Worm (Caenorhabditis elegans): ENCODE measurements around the gene sym-2.
A peak's percentile ranks its signal among the peaks of the same experiment; 100 is the strongest.

Gene sym-2

DNA sequence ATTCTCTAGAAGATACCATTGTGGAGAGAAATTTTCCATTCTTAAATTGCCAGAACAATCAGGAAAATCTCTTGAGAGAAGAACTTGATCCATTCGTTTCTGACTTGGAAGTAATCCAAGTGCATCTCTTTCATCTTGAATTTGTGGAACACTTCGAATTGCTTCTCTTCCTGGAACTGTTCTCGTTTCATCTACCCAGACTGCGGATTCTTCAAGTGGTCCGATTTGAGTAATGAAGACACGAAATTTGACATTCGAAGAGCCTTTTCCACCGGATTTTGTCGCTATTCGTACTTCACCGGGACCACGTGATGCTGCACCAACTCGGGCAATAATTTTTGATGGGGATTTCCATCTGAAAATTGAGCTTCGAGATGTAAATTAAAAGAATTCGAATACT is 11.8 kb downstream of the sym-2 start:
- TF ChIP-seq attf-6 (GFP tag; IDR thresholded peaks at IDR 0.05): no peak
- no peak for TF ChIP-seq pbrm-1 (GFP tag; IDR thresholded peaks at IDR 0.05)
- no peak for TF ChIP-seq ztf-25 (GFP tag; IDR thresholded peaks at IDR 0.05)
- no peak for TF ChIP-seq pha-4 (tag; optimal IDR thresholded peaks at IDR 0.05)
- TF ChIP-seq aptf-3 (GFP tag; IDR thresholded peaks at IDR 0.05): no peak
- TF ChIP-seq ZK185.1 (tag; optimal IDR thresholded peaks at IDR 0.05; ENCODE audit: poor library complexity, severe bottlenecking): no peak
- no peak for TF ChIP-seq ceh-27 (GFP tag; optimal IDR thresholded peaks at IDR 0.05)
- TF ChIP-seq zim-3 (tag; optimal IDR thresholded peaks at IDR 0.05): no peak
- TF ChIP-seq ama-1 (optimal IDR thresholded peaks at IDR 0.05): no peak
- no peak for TF ChIP-seq ama-1 (GFP tag; optimal IDR thresholded peaks at IDR 0.05)
- TF ChIP-seq mes-4 (tag; optimal IDR thresholded peaks at IDR 0.05): no peak
- no peak for TF ChIP-seq F33H1.4 (GFP tag; IDR thresholded peaks at IDR 0.05)
- TF ChIP-seq repo-1 (tag; optimal IDR thresholded peaks at IDR 0.05): no peak
- no peak for TF ChIP-seq F37B4.10 (GFP tag; IDR thresholded peaks at IDR 0.05)
- TF ChIP-seq athp-1 (tag; optimal IDR thresholded peaks at IDR 0.05): no peak
- TF ChIP-seq efl-1 (GFP tag; optimal IDR thresholded peaks at IDR 0.05): no peak
- TF ChIP-seq dpff-1 (tag; optimal IDR thresholded peaks at IDR 0.05): no peak
- no peak for TF ChIP-seq dpl-1 (GFP tag; optimal IDR thresholded peaks at IDR 0.05)

ce11 chrII:9173471-9173870 is 14.8 kb downstream of the sym-2 start:
- TF ChIP-seq rcor-1 (GFP tag; IDR thresholded peaks at IDR 0.05) (no peak), F37B4.10 (GFP tag; IDR thresholded peaks at IDR 0.05) (no peak), bed-1 (GFP tag; IDR thresholded peaks at IDR 0.05) (no peak), rpc-1 (optimal IDR thresholded peaks at IDR 0.05) (no peak), rpc-1 (tag; optimal IDR thresholded peaks at IDR 0.05) (no peak), hsf-1 (GFP tag; IDR thresholded peaks at IDR 0.05) (no peak), somi-1 (GFP tag; optimal IDR thresholded peaks at IDR 0.05) (no peak), egl-18 (GFP tag; IDR thresholded peaks at IDR 0.05) (no peak), hlh-26 (GFP tag; conservative IDR thresholded peaks at IDR 0.05) (no peak), madf-8 (GFP tag; conservative IDR thresholded peaks at IDR 0.05) (no peak), ztf-3 (GFP tag; optimal IDR thresholded peaks at IDR 0.05) (no peak), F57A8.1 (GFP tag; optimal IDR thresholded peaks at IDR 0.05) (no peak), hmg-20 (GFP tag; IDR thresholded peaks at IDR 0.05) (no peak), let-607 (tag; optimal IDR thresholded peaks at IDR 0.05) (no peak), B0035.1 (tag; optimal IDR thresholded peaks at IDR 0.05) (no peak), efl-1 (GFP tag; optimal IDR thresholded peaks at IDR 0.05) (no peak), ztf-26 (tag; optimal IDR thresholded peaks at IDR 0.05) (no peak), snpc-1.3 (tag; optimal IDR thresholded peaks at IDR 0.05; ENCODE audit: insufficient read depth) (no peak), him-1 (tag; optimal IDR thresholded peaks at IDR 0.05) (no peak), rec-8 (tag; optimal IDR thresholded peaks at IDR 0.05) (no peak), dpl-1 (GFP tag; optimal IDR thresholded peaks at IDR 0.05) (no peak)

ce11 chrII:9172849-9173248 is 15.4 kb downstream of the sym-2 start, which contains the start of gene T23G7.2:
TSS of gene T23G7.2 (minus strand) at chrII:9172949.
- TF ChIP-seq nfya-1 (tag; optimal IDR thresholded peaks at IDR 0.05; ENCODE audit: borderline replicate concordance, insufficient read depth) (peak; percentile 29), Y56A3A.18 (GFP tag; IDR thresholded peaks at IDR 0.05) (no peak)
